Fruit fly (Drosophila melanogaster) whole organism, embryonic: ENCODE results near the gene fbl.
A peak's percentile ranks its signal among the peaks of the same experiment; 100 is the strongest.

Experiments
- Atf-2 ChIP-seq: fragments of 200-800 bp; sonication (Bioruptor generic); optimal IDR thresholded peaks from 2 replicates; lab custom pipeline; 2016; ENCODE audit warnings: missing biosample characterization, missing genetic modification characterization
- BEAF-32 ChIP-seq: fragments of 200-800 bp; sonication (Bioruptor generic); optimal IDR thresholded peaks from 3 replicates; lab custom pipeline; 2017; ENCODE audit warnings: missing biosample characterization, missing genetic modification characterization, mild to moderate bottlenecking, moderate library complexity, missing genetic modification reagents
- Bteb2 ChIP-seq: fragments of 200-800 bp; sonication (Bioruptor generic); optimal IDR thresholded peaks from 2 replicates; lab custom pipeline; 2016; ENCODE audit warnings: missing biosample characterization, missing genetic modification characterization
- CG1024 ChIP-seq: fragments of 200-800 bp; sonication (Bioruptor generic); IDR thresholded peaks from 2 replicates; pipeline ENCODE4 v1.3.6; 2022; ENCODE audit warnings: missing biosample characterization, missing genetic modification characterization
- CG10267 ChIP-seq: fragments of 200-800 bp; sonication (Bioruptor generic); optimal IDR thresholded peaks from 2 replicates; lab custom pipeline; 2018; ENCODE audit warnings: missing biosample characterization, mild to moderate bottlenecking, missing genetic modification characterization, moderate library complexity
- CG12071 ChIP-seq: fragments of 200-800 bp; sonication (Bioruptor generic); optimal IDR thresholded peaks from 3 replicates; lab custom pipeline; 2018; ENCODE audit warnings: missing biosample characterization, mild to moderate bottlenecking, missing genetic modification characterization
- CG12155 ChIP-seq: fragments of 200-800 bp; sonication (Bioruptor generic); optimal IDR thresholded peaks from 3 replicates; lab custom pipeline; 2016; ENCODE audit warnings: missing biosample characterization, missing genetic modification characterization
- CG13287 ChIP-seq: fragments of 200-800 bp; sonication (Bioruptor generic); IDR thresholded peaks from 2 replicates; pipeline ENCODE4 v1.3.6; 2022; ENCODE audit warnings: missing biosample characterization, missing genetic modification characterization; ENCODE audit not compliant: partially characterized antibody
- CG17612 ChIP-seq: fragments of 200-800 bp; sonication (Bioruptor generic); IDR thresholded peaks from 2 replicates; pipeline ENCODE4 v1.3.6; 2022; ENCODE audit warnings: missing biosample characterization, missing genetic modification characterization
- CG1832 ChIP-seq: fragments of 200-800 bp; sonication (Bioruptor generic); optimal IDR thresholded peaks from 2 replicates; lab custom pipeline; 2017; ENCODE audit warnings: missing biosample characterization, mild to moderate bottlenecking, missing genetic modification characterization, inconsistent platforms
- CG2116 ChIP-seq: fragments of 200-800 bp; sonication (Bioruptor generic); optimal IDR thresholded peaks from 3 replicates; lab custom pipeline; 2018; ENCODE audit warnings: missing biosample characterization, mild to moderate bottlenecking, missing genetic modification characterization
- CG2712 ChIP-seq: fragments of 200-800 bp; optimal IDR thresholded peaks from 3 replicates; lab custom pipeline; 2019; ENCODE audit warnings: missing biosample characterization, mild to moderate bottlenecking, missing genetic modification characterization, moderate library complexity
- CG30403 ChIP-seq: fragments of 200-800 bp; sonication (Bioruptor generic); optimal IDR thresholded peaks from 3 replicates; lab custom pipeline; 2016; ENCODE audit warnings: missing biosample characterization, missing genetic modification characterization
- CG33213 ChIP-seq: fragments of 200-800 bp; sonication (Bioruptor generic); optimal IDR thresholded peaks from 3 replicates; lab custom pipeline; 2016; ENCODE audit warnings: missing biosample characterization, missing genetic modification characterization
- CG4617 ChIP-seq: fragments of 200-800 bp; sonication (Bioruptor generic); optimal IDR thresholded peaks from 3 replicates; lab custom pipeline; 2016; ENCODE audit warnings: missing biosample characterization, missing genetic modification characterization, borderline replicate concordance
- CG8924 ChIP-seq: fragments of 200-800 bp; optimal IDR thresholded peaks from 3 replicates; lab custom pipeline; 2019; ENCODE audit warnings: missing biosample characterization, mild to moderate bottlenecking, missing genetic modification characterization, moderate library complexity
- CG9797 ChIP-seq: fragments of 200-800 bp; sonication (Bioruptor generic); optimal IDR thresholded peaks from 3 replicates; lab custom pipeline; 2018; ENCODE audit warnings: missing biosample characterization, mild to moderate bottlenecking, missing genetic modification characterization
- Chrac-16 ChIP-seq: fragments of 200-800 bp; sonication (Bioruptor generic); optimal IDR thresholded peaks from 3 replicates; lab custom pipeline; 2016; ENCODE audit warnings: missing biosample characterization, missing genetic modification characterization
- Dfd ChIP-seq, 2 experiments: fragments of >200 bp; optimal IDR thresholded peaks; 2 replicates each; lab custom pipeline; 2017; ENCODE audit warnings: missing biosample characterization in 2 of 2, missing genetic modification characterization in 2 of 2
- Dll ChIP-seq: fragments of 200-800 bp; sonication (Bioruptor generic); IDR thresholded peaks from 4 replicates; pipeline ENCODE4 v1.3.6; 2022; ENCODE audit warnings: missing biosample characterization, missing genetic modification characterization; ENCODE audit not compliant: partially characterized antibody
- Dp ChIP-seq: fragments of 200-800 bp; sonication (Bioruptor generic); optimal IDR thresholded peaks from 2 replicates; lab custom pipeline; 2018; ENCODE audit warnings: missing biosample characterization, mild to moderate bottlenecking, missing genetic modification characterization, moderate library complexity
- Dref ChIP-seq: fragments of 200-800 bp; sonication (Bioruptor generic); IDR thresholded peaks from 2 replicates; pipeline ENCODE4 v1.3.6; 2022; ENCODE audit warnings: missing biosample characterization, missing genetic modification characterization
- E2f2 ChIP-seq: fragments of 200-800 bp; sonication (Bioruptor generic); IDR thresholded peaks from 2 replicates; pipeline ENCODE4 v1.3.6; 2022; ENCODE audit warnings: missing biosample characterization, missing genetic modification characterization
- Ets97D ChIP-seq: fragments of 200-800 bp; sonication (Bioruptor generic); optimal IDR thresholded peaks from 3 replicates; lab custom pipeline; 2016; ENCODE audit warnings: missing biosample characterization, missing genetic modification characterization
- Fer1 ChIP-seq: fragments of 200-800 bp; sonication (Bioruptor generic); optimal IDR thresholded peaks from 2 replicates; lab custom pipeline; 2017; ENCODE audit warnings: missing biosample characterization, mild to moderate bottlenecking, missing genetic modification characterization
- Lhr ChIP-seq: fragments of 200-800 bp; sonication (Bioruptor generic); optimal IDR thresholded peaks from 3 replicates; lab custom pipeline; 2017; ENCODE audit warnings: mild to moderate bottlenecking, missing biosample characterization, missing genetic modification reagents, missing genetic modification characterization
- Med ChIP-seq: fragments of 200-800 bp; sonication (Bioruptor generic); peaks from one replicate; lab custom pipeline; 2016; ENCODE audit warnings: missing biosample characterization, missing genetic modification characterization, mild to moderate bottlenecking, inconsistent platforms, moderate library complexity
- NK7.1 ChIP-seq: fragments of 200-800 bp; sonication (Bioruptor generic); optimal IDR thresholded peaks from 3 replicates; lab custom pipeline; 2016; ENCODE audit warnings: missing biosample characterization, missing genetic modification characterization
- Pdp1 ChIP-seq, 2 experiments: fragments of 200-800 bp; sonication (Bioruptor generic); optimal IDR thresholded peaks; 3 replicates each; lab custom pipeline; 2016; ENCODE audit warnings: missing biosample characterization in 2 of 2, missing genetic modification characterization in 2 of 2, mild to moderate bottlenecking in 1 of 2, moderate library complexity in 1 of 2
- Rx ChIP-seq: fragments of 200-800 bp; sonication (Bioruptor generic); IDR thresholded peaks from 2 replicates; pipeline ENCODE4 v1.3.6; 2022; ENCODE audit warnings: missing biosample characterization, missing genetic modification characterization
- Scr ChIP-seq: fragments of 200-800 bp; sonication (Bioruptor generic); IDR thresholded peaks from 2 replicates; pipeline ENCODE4 v1.3.6; 2022; ENCODE audit warnings: missing biosample characterization, missing genetic modification characterization; ENCODE audit not compliant: partially characterized antibody
- Sin3A ChIP-seq: fragments of >200 bp; optimal IDR thresholded peaks from 2 replicates; lab custom pipeline; 2018
- YL-1 ChIP-seq: fragments of 200-800 bp; sonication (Bioruptor generic); optimal IDR thresholded peaks from 3 replicates; lab custom pipeline; 2017; ENCODE audit warnings: missing biosample characterization, mild to moderate bottlenecking, missing genetic modification characterization
- ato ChIP-seq: fragments of 200-800 bp; sonication (Bioruptor generic); IDR thresholded peaks from 2 replicates; pipeline ENCODE4 v1.3.6; 2022; ENCODE audit warnings: missing biosample characterization, missing genetic modification characterization; ENCODE audit not compliant: partially characterized antibody
- dm ChIP-seq: fragments of 200-800 bp; sonication (Bioruptor generic); optimal IDR thresholded peaks from 3 replicates; lab custom pipeline; 2016; ENCODE audit warnings: missing biosample characterization, missing genetic modification characterization
- dpn ChIP-seq, 2 experiments: fragments of 200-800 bp; sonication (Bioruptor generic); optimal IDR thresholded peaks; 3 replicates each; lab custom pipeline; 2016; ENCODE audit warnings: missing biosample characterization in 2 of 2, missing genetic modification characterization in 2 of 2
- gfzf ChIP-seq: fragments of 200-800 bp; sonication (Bioruptor generic); optimal IDR thresholded peaks from 2 replicates; lab custom pipeline; 2016; ENCODE audit warnings: missing biosample characterization, mild to moderate bottlenecking, missing genetic modification characterization, moderate library complexity
- gt ChIP-seq: fragments of 200-800 bp; sonication (Bioruptor generic); IDR thresholded peaks from 2 replicates; pipeline ENCODE4 v1.3.6; 2022; ENCODE audit warnings: missing biosample characterization, missing genetic modification characterization
- klu ChIP-seq: fragments of 200-800 bp; sonication (Bioruptor generic); IDR thresholded peaks from 2 replicates; pipeline ENCODE4 v1.3.6; 2022; ENCODE audit warnings: missing biosample characterization, missing genetic modification characterization
- knrl ChIP-seq: fragments of 200-800 bp; sonication (Bioruptor generic); IDR thresholded peaks from 3 replicates; pipeline ENCODE4 v1.3.6; 2022; ENCODE audit warnings: missing biosample characterization, missing genetic modification characterization; ENCODE audit not compliant: partially characterized antibody
- lbe ChIP-seq: fragments of 200-800 bp; sonication (Bioruptor generic); optimal IDR thresholded peaks from 2 replicates; lab custom pipeline; 2016; ENCODE audit warnings: missing biosample characterization, mild to moderate bottlenecking, missing genetic modification characterization
- nmo ChIP-seq: fragments of 200-800 bp; sonication (Bioruptor generic); optimal IDR thresholded peaks from 2 replicates; lab custom pipeline; 2018; ENCODE audit warnings: missing biosample characterization, mild to moderate bottlenecking, missing genetic modification characterization, moderate library complexity
- ranshi ChIP-seq: fragments of 200-800 bp; sonication (Bioruptor generic); IDR thresholded peaks from 2 replicates; pipeline ENCODE4 v1.3.6; 2022; ENCODE audit warnings: missing biosample characterization, missing genetic modification characterization
- repo ChIP-seq: fragments of 200-800 bp; sonication (Bioruptor generic); optimal IDR thresholded peaks from 2 replicates; lab custom pipeline; 2016; ENCODE audit warnings: missing biosample characterization, missing genetic modification characterization
- row ChIP-seq: fragments of 200-800 bp; sonication (Bioruptor generic); IDR thresholded peaks from 3 replicates; pipeline ENCODE4 v1.3.6; 2022; ENCODE audit warnings: missing biosample characterization, missing genetic modification characterization
- sna ChIP-seq: fragments of 200-800 bp; sonication (Bioruptor generic); IDR thresholded peaks from 2 replicates; pipeline ENCODE4 v1.3.6; 2022; ENCODE audit warnings: missing biosample characterization, missing genetic modification characterization; ENCODE audit not compliant: partially characterized antibody
- stwl ChIP-seq: fragments of 200-800 bp; sonication (Bioruptor generic); optimal IDR thresholded peaks from 3 replicates; lab custom pipeline; 2018; ENCODE audit warnings: missing biosample characterization, mild to moderate bottlenecking, missing genetic modification characterization, moderate library complexity
- tin ChIP-seq: fragments of 200-800 bp; sonication (Bioruptor generic); optimal IDR thresholded peaks from 3 replicates; lab custom pipeline; 2016; ENCODE audit warnings: missing biosample characterization, missing genetic modification characterization
- vnd ChIP-seq: fragments of 200-800 bp; sonication (Bioruptor generic); IDR thresholded peaks from 3 replicates; pipeline ENCODE4 v1.3.6; 2022; ENCODE audit warnings: missing biosample characterization, missing genetic modification characterization; ENCODE audit not compliant: partially characterized antibody
- zen ChIP-seq: fragments of 200-800 bp; sonication (Bioruptor generic); optimal IDR thresholded peaks from 3 replicates; lab custom pipeline; 2018; ENCODE audit warnings: missing biosample characterization, mild to moderate bottlenecking, missing genetic modification characterization, moderate library complexity

Gene fbl

DNA sequence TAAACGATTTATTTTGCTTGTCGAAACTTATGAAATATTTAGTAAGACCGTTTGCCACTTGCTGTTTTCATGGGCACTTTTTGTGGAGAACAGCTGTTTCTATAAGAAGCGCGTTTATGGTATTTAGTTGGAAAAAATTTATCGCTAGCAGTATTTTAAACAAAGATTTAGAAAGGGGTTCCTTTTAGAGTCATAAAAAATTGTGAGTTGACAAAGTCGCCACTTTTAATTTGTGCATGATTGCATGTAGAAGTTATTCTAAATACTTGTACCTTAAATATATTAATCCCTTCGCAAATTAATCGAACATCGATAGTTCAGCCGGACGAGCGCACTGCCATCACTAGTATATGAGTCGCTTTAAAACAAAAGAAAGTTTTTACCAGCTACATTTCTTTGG is 48.1 kb downstream of the fbl start, which contains the start of the genes Las and Psn (continued):
- TF ChIP-seq knrl (peak; percentile 69), ranshi (no peak), dpn (GFP tag; optimal IDR thresholded peaks at IDR 0.05; lab: Kevin White, UChicago) (peak in 1 of 2 experiments; percentile 19), Scr (GFP tag; lab: Robert Waterston, UW) (peak; percentile 77), stwl (tag; lab: Kevin White, UChicago) (peak; percentile 66), BEAF-32 (GFP tag; lab: Kevin White, UChicago) (peak; percentile 76), CG33213 (peak; percentile 33), Lhr (GFP tag; lab: Kevin White, UChicago) (peak; percentile 9), Ets97D (GFP tag; lab: Kevin White, UChicago) (peak; percentile 51), Dp (peak; percentile 61), sna (peak; percentile 62; the same call in 1 of the 2 replicates), CG10267 (tag; lab: Kevin White, UChicago) (peak; percentile 62), CG2116 (GFP tag; lab: Kevin White, UChicago) (peak; percentile 69), CG9797 (GFP tag; lab: Kevin White, UChicago) (peak; percentile 65), CG1832 (no peak), vnd (GFP tag; lab: Robert Waterston, UW) (peak; percentile 55; the same call in 1 of the 3 replicates), nmo (GFP tag; lab: Kevin White, UChicago) (peak; percentile 48), Fer1 (GFP tag; lab: Kevin White, UChicago) (peak; percentile 3), Sin3A (lab: Kevin White, UChicago) (peak; percentile 73), repo (GFP tag; lab: Kevin White, UChicago) (no peak), Chrac-16 (GFP tag; lab: Kevin White, UChicago) (peak; percentile 0), gfzf (GFP tag; lab: Kevin White, UChicago) (peak; percentile 84), NK7.1 (no peak), CG12071 (no peak), YL-1 (GFP tag; lab: Kevin White, UChicago) (peak; percentile 80), row (GFP tag; lab: Robert Waterston, UW) (peak; percentile 50), Atf-2 (GFP tag; lab: Kevin White, UChicago) (no peak), Dref (peak; percentile 63), CG13287 (peak; percentile 82), Rx (no peak), CG8924 (tag; lab: Kevin White, UChicago) (peak; percentile 18), gt (no peak), CG1024 (no peak), zen (tag; lab: Kevin White, UChicago) (no peak), tin (peak; percentile 9), Dll (GFP tag; lab: Robert Waterston, UW) (peak; percentile 84), E2f2 (GFP tag; lab: Robert Waterston, UW) (peak; percentile 73), dm (no peak), ato (GFP tag; lab: Robert Waterston, UW) (0 out of 2 replicates have a peak, but pooled peaks have one; percentile 40), CG30403 (no peak), klu (GFP tag; lab: Robert Waterston, UW) (no peak), CG12155 (peak; percentile 16), Bteb2 (peak; percentile 34), Med (GFP tag; lab: Kevin White, UChicago) (peak; percentile 90), CG2712 (tag; lab: Kevin White, UChicago) (peak; percentile 49), Pdp1 (GFP tag; optimal IDR thresholded peaks at IDR 0.05; lab: Kevin White, UChicago) (peak; percentile 28 to 76), Dfd (GFP tag; optimal IDR thresholded peaks at IDR 0.05; lab: Kevin White, UChicago) (no peak), CG4617 (GFP tag; lab: Kevin White, UChicago) (peak; percentile 51), lbe (GFP tag; lab: Kevin White, UChicago) (peak; percentile 61), CG17612 (GFP tag; lab: Robert Waterston, UW) (no peak)
